Fruit fly (Drosophila melanogaster): Measurements from ENCODE around the gene nAChRalpha7.

Gene nAChRalpha7

DNA sequence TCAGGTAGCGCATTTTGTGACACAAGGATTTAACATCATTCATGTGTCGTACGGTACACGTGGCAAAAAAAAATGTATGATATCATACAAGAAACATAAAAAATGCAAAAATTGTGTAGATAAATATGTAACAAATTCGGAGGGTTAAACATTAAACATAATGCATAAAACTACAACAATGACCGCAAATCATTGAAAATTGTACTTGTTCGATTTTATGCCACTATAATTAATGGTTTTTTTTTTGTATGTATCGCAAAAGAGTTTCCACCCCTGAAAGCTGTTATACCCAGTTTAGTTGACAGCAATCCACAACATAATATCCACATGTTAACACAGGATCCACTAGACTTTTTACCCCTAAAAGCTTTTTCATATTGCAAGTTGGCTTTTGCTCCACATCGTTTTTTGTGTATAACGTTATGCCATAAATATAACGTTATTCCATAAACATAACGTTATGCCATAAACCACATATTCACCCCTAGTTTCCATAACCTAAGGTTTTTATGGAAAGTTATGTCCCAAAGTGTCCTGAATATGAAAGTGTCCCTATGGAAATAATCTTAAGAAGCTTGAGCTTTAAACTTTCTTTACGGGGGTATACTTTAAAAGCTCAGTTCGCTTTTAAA lies 704 bp upstream of the nAChRalpha7 start:
- no peak for TF ChIP-seq CG17801 (GFP tag; optimal IDR thresholded peaks at IDR 0.05; ENCODE audit: partially characterized antibody)

DNA sequence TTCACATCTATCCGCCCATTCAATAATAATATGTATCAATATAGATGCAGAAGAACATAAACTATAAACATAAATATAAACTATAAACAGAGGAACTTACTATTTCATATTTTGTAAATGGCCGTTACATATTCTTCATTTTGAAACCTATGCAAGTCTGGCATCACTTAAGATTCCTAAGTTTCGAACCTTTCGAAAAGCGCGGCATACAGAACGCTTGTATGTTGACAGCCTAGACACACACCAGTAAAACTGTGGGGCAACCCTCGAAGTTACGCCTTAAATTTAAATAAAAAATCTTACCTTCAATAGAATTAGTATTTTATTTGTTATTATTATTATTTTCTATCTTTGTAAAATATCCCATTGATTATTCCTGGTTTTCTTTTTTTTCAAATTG lies 21.5 kb downstream of the nAChRalpha7 start:
- TF ChIP-seq CG17801 (GFP tag; optimal IDR thresholded peaks at IDR 0.05; ENCODE audit: partially characterized antibody) = no peak

DNA sequence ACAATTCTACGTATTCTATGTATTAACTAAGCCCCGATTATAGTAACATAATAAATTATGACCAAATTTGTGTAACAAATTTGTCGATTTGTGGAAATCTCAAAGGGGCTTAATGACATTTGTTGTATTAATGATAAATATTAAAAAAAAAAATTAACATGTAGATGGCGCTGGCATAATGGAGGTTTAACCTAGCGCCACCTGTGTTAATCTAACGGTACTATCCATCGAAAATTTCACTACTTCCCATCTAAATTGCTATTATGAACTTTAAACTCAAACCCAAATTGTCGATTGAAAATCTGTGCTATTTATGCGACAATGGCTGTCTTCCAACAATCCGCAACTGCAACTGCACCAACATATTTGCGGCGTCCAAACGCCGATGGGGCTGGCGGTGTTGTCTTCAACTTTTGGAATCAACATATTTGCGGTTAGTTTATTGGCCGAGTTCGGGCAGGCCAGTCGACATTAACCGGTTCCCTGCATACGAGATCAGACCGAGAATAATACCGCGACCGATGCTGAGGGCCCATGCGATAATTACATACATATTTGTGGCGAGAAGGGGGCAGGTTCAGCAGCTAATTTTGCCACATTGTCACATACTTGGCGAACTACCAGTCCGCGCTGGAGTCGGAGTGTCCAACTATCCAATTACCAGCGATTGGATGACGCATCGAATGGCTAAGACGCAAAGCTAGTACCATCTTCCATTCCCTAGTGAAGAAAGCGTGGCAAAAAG lies 22.3 kb downstream of the nAChRalpha7 start:
- no peak for TF ChIP-seq CG17801 (GFP tag; optimal IDR thresholded peaks at IDR 0.05; ENCODE audit: partially characterized antibody)

DNA sequence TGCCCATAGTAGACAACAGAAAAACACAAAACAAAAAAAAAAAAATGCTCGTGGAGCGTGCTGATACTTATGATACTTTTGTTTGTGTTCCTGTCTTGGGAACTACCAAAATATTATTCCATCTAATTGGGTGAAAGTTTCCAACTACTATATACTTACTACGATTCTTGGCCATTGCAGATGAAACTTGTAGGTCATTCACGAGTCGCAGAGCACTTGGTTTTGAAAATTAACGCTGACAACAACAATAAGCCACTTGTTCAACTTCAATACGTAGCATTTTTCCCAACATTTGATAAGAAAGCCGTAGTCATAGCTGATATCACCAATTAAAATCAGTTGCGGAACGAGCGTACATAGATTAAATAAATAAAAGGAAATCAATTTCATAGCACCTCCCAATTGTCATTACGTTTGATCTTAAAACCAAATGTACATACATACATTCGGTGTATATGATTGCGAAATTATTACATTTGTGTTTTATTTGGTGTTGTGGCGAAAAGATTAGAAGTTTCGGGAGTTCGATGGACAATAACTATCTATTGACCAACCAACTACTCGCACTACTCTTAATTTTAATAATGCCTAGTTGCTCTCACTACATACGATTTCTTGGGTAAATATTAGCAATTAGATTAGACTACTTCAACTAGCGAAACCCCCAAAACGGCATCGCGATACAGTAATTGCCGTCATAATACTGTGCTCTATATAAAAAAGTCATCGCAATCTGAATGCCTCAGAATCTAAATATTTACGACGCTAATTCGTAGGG lies 23.5 kb downstream of the nAChRalpha7 start:
- no peak for TF ChIP-seq CG17801 (GFP tag; optimal IDR thresholded peaks at IDR 0.05; ENCODE audit: partially characterized antibody)

DNA sequence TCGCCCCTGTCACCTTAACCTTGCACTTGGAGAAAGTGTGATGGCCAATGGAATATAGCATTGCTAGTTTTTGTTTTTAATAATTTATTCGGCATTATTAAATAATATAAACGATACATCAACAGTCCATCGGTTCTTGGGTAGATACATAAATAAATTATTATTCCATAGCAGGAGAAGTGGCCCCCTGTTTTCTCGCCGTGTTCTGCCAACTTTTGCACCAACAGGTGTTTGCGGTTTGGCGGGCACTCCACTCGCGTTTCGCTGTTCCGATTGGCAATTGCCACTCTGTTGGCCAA lies 24.5 kb downstream of the nAChRalpha7 start:
- peak; percentile 90 for TF ChIP-seq CG17801 (GFP tag; optimal IDR thresholded peaks at IDR 0.05; ENCODE audit: partially characterized antibody)

DNA sequence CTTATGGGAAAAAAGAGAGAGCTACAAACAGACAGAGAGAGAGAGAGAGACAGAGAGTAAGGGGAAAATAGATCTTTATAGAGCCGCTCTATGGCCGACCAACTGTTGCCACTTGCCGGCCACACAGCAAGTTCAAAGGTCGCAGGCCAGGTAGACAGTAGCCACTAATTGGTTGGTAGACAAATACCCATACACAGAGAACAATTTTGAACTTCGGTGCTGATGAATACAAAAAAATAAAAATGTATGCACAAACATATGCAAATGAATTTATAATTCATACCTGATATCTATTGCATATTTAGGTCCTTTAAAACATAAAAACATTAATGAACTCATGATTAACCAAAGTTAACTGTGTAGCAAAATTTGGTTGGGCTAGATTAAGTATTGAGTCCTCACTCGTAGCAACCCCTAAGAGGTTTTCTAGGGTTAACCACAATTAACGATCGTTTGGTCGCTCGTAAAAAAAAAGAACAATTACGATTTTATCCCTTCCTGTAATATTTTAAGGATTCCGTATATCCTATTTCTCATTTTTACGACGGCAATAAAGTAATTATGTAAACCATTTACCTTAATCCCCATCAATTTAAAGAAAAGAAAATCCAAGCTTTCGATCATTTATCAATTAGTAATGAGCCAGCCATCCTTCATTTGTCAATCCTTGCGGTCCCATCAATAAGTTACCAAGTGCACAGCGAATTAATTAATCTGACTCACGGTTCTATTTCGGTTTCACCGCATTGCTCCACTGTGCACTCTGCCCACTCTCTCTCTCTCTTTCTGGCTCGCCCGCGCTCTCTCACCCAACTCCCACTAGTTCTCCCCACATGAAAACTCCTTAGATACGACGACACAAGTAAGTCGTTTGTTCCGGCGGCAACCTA lies 25.1 kb downstream of the nAChRalpha7 start:
- TF ChIP-seq CG17801 (GFP tag; optimal IDR thresholded peaks at IDR 0.05; ENCODE audit: partially characterized antibody) = no peak

DNA sequence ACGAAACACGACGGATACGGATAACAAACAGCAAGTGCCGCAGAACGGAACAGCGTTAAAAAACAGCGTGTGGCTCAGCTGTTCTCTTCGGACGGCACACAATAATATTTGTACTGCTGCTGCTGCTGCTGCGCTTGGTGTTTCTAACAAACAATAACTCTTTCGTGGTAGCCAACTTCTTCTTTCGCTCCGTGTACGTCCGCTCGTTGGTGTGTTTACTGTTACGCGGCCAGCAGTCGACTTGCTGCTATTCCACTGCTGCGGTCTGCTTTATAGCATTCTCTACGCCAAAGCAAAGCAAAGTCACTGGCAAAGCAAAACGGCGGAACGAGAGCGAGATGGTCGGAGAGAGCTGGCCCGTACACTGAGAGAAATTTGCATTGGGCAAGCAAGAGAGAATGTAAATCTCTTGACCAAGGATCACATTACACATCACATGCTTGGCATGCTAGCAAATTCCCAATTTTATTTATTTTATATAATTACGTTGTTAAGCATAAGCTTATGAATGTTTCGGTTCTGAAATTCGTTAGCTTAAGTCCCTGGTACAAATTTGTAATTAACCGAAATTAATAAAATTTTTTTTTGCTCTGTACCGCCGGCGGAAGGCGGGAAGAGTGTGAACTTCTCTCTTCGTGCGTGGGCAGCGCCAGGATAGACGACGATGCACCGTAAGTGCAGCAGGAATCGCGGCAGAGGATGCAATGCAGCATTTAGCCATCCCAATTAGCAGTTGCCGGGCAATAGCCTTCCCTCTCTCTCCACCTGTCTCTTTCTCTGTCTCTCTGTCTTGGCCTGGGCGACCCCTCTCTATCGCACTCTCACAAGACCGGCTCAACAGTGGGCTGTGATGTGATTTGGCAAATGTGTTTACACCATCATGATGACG lies 26.2 kb downstream of the nAChRalpha7 start, which contains the start of gene out:
out (minus strand) TSS at position 287 of the 889 bp plus-strand sequence.
- TF ChIP-seq CG17801 (GFP tag; optimal IDR thresholded peaks at IDR 0.05; ENCODE audit: partially characterized antibody) = peak; percentile 96

DNA sequence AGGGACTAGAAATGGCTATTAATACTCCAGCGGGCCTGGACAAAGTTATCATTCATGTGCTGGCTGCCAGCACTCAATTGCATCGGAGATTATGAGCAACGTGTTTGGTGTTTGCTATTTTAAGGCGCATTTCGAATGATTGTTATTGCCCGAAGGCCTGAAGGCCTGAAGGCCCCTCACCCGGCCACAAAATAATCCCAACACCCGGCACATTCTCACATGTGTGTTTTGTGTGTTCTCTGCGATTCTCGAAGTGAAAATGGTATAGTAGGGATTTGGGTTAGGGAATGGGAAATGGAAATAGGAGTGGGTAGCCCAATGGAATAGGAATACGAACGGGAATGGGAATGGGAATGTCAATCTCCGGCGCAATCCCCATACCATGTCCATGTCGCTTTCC lies 29.3 kb downstream of the nAChRalpha7 start:
- TF ChIP-seq CG17801 (GFP tag; optimal IDR thresholded peaks at IDR 0.05; ENCODE audit: partially characterized antibody) = no peak

DNA sequence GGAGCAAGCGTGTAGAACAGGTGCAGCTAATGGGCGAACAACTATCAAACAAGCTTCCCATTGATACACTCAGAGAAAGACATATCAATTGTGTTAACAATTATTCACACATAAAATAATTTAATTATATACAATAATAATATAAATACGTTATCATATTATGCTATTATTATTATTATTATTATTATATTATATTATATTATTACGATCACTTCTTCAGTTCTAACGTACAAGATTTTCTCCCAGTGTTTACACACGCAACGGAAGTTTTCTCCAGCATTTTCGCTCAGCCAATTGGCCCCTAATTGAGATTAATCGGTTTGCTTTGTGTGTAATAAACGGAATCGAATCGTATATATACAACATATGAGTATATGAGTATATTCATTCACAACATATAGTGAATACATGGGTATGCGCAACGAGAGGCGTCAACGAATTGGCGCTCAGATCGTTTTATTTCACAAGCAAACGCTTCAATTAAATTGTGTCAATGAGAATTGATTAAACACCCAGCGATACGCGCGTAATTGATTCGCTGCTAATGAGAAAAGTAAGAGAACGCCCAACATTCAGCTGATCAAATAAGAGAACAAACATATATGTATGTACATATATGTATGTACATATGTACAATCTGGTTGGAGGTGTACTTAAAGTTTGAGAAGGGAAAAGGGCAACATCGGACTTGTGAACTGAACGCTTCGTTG lies 31.0 kb downstream of the nAChRalpha7 start:
- peak; percentile 68 for TF ChIP-seq CG17801 (GFP tag; optimal IDR thresholded peaks at IDR 0.05; ENCODE audit: partially characterized antibody)

DNA sequence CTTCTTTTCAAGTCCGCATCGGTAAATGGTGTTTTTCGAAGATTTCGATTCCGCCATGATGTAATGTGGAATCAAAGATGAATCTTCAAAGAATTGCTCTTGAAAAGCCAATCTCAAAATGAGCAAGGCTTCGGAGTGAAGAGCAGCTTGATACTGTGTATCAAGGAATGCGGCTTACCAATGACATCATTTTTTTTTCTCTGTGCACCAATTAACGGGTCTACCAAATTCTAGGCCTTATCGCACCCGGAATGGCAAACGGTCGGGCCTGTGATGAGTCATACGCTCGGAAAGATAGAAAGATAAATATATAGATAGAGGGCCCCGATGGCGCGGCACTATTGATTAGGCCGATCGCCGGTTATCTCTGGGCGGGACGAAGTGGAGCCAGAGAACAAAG lies 31.7 kb downstream of the nAChRalpha7 start:
- TF ChIP-seq CG17801 (GFP tag; optimal IDR thresholded peaks at IDR 0.05; ENCODE audit: partially characterized antibody) = no peak

DNA sequence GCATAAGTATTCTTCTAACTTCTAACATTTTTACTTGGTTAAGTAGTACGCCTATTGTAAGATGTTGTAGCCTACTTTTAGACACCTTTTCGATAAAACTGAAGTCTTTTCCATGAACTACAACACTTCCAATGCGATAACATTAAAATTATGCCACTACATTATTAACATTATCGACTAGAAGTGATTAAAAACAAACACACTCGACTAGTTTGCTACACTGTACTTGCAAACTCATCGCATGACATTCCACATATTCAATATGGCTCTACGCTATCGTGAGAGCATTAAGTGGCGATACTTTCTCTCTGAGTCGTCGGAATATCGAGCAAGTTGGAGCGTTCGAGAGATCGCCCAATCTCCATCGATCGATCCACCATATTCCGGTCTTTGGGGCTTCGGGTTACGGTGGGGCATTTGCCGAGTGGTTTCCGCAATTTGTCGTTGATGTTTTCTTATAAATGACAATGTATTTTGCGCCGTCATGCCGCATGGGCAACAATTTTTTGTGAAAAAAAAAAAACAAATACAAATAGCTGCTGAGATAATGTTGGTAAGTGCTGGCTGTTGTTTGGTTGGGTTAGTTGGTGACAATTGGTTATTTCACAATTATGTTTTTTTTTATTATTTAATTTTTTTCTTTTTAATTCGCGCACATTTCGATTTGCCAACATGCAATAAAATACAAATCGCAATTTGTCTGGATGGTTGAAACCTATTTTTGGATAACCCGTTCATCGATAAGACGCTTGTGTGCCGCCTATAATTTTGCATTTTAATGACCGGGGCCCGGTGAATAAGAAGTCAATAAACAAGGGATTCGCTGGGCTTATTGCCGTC lies 32.6 kb downstream of the nAChRalpha7 start:
- TF ChIP-seq CG17801 (GFP tag; optimal IDR thresholded peaks at IDR 0.05; ENCODE audit: partially characterized antibody) = peak; percentile 7

All from ovary, adult (tissue).